Fruit fly (Drosophila melanogaster) whole organism, embryonic: Measurements from ENCODE around the gene Ccn.

Experiments used
- CG11398 ChIP-seq: fragments of 200-800 bp; sonication (Bioruptor generic); optimal IDR thresholded peaks from 2 replicates; lab custom pipeline; 2016; ENCODE audit warnings: missing biosample characterization, missing genetic modification characterization
- CG12659 ChIP-seq: fragments of 200-800 bp; sonication (Bioruptor generic); optimal IDR thresholded peaks from 3 replicates; lab custom pipeline; 2017; ENCODE audit warnings: mild to moderate bottlenecking, missing biosample characterization, missing genetic modification reagents, missing genetic modification characterization
- dan ChIP-seq: fragments of 200-800 bp; sonication (Bioruptor generic); IDR thresholded peaks from 2 replicates; pipeline ENCODE4 v1.3.6; 2022; ENCODE audit warnings: missing biosample characterization, missing genetic modification characterization
- lbe ChIP-seq: fragments of 200-800 bp; sonication (Bioruptor generic); optimal IDR thresholded peaks from 2 replicates; lab custom pipeline; 2016; ENCODE audit warnings: missing biosample characterization, mild to moderate bottlenecking, missing genetic modification characterization
- luna ChIP-seq: fragments of 200-800 bp; sonication (Bioruptor generic); optimal IDR thresholded peaks from 2 replicates; lab custom pipeline; 2016; ENCODE audit warnings: missing biosample characterization, missing genetic modification characterization

dm6 chr3L:17729278-17729677 is 39.5 kb downstream of the Ccn start, which contains the start of gene CG6052:
- TF ChIP-seq dan (GFP tag; lab: Robert Waterston, UW) (no peak), CG12659 (GFP tag; lab: Kevin White, UChicago) (no peak), CG11398 (no peak), luna (GFP tag; lab: Kevin White, UChicago) (no peak), lbe (GFP tag; lab: Kevin White, UChicago) (no peak)
